Fruit fly (Drosophila melanogaster): Measurements from ENCODE around the gene CG13722.

Gene CG13722

DNA sequence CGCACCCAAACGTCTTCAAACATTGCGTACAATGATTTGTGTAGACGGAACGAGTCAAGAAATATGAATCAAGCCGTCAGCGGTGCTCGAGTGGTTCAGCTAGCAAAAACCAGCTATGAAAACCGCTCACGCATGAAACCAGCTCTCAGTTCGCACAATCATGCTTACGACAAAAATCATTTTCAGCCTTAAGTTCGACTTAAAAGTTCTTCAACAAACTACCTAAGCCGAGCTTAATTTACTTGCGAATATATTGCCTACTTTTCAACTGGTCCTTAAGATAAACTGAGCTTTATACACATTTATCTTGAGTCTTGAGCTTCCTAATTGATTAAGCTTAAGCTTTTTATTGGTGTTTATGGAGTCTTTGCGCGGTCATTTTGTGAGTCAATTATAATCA is 50.6 kb downstream of the CG13722 start:
- TF ChIP-seq Hr78 (GFP tag; optimal IDR thresholded peaks at IDR 0.05), result no peak
- no peak for TF ChIP-seq CG10979 (tag; optimal IDR thresholded peaks at IDR 0.05)
- TF ChIP-seq sqz (GFP tag; optimal IDR thresholded peaks at IDR 0.05), result no peak
- peak; percentile 19 for TF ChIP-seq pros (GFP tag; optimal IDR thresholded peaks at IDR 0.05)
- peak; percentile 13 for TF ChIP-seq BEAF-32 (GFP tag; optimal IDR thresholded peaks at IDR 0.05)
- no peak for TF ChIP-seq CG10654 (GFP tag; optimal IDR thresholded peaks at IDR 0.05)
- TF ChIP-seq Opbp (GFP tag; IDR thresholded peaks at IDR 0.05; ENCODE audit: partially characterized antibody), result no peak
- peak; percentile 37 for TF ChIP-seq CG13894 (tag; optimal IDR thresholded peaks at IDR 0.05)
- no peak for TF ChIP-seq toy (GFP tag; IDR thresholded peaks at IDR 0.05)
- no peak for TF ChIP-seq inv (GFP tag; IDR thresholded peaks at IDR 0.05; ENCODE audit: partially characterized antibody)
- TF ChIP-seq CG2889 (GFP tag; IDR thresholded peaks at IDR 0.05), result no peak
- no peak for TF ChIP-seq CG10431 (GFP tag; optimal IDR thresholded peaks at IDR 0.05)
- TF ChIP-seq Doc2 (GFP tag; IDR thresholded peaks at IDR 0.05), result no peak
- no peak for TF ChIP-seq usp (GFP tag; optimal IDR thresholded peaks at IDR 0.05)
- TF ChIP-seq ewg (GFP tag; optimal IDR thresholded peaks at IDR 0.05), result no peak
- no peak for TF ChIP-seq CG12155 (GFP tag; optimal IDR thresholded peaks at IDR 0.05)
- TF ChIP-seq CG18599 (GFP tag; optimal IDR thresholded peaks at IDR 0.05), result no peak
- TF ChIP-seq Dll (GFP tag; IDR thresholded peaks at IDR 0.05; ENCODE audit: partially characterized antibody), result 0 out of 4 replicates have a peak, but pooled peaks have one; percentile 17
- TF ChIP-seq Lim3 (GFP tag; IDR thresholded peaks at IDR 0.05), result no peak
- TF ChIP-seq luna (GFP tag; optimal IDR thresholded peaks at IDR 0.05), result no peak
- TF ChIP-seq CG10321 (GFP tag; IDR thresholded peaks at IDR 0.05), result no peak
- TF ChIP-seq hbn (GFP tag; IDR thresholded peaks at IDR 0.05; ENCODE audit: partially characterized antibody), result no peak
- no peak for TF ChIP-seq Kr (GFP tag; optimal IDR thresholded peaks at IDR 0.05)
- TF ChIP-seq CG7372 (GFP tag; IDR thresholded peaks at IDR 0.05), result 0 out of 2 replicates have a peak, but pooled peaks have one; percentile 5
- TF ChIP-seq dati (GFP tag; IDR thresholded peaks at IDR 0.05), result no peak
- no peak for TF ChIP-seq Ravus (GFP tag; IDR thresholded peaks at IDR 0.05)
- no peak for TF ChIP-seq pita (GFP tag; optimal IDR thresholded peaks at IDR 0.05)
- TF ChIP-seq CG14710 (tag; optimal IDR thresholded peaks at IDR 0.05), result no peak
- no peak for TF ChIP-seq E2f2 (GFP tag; IDR thresholded peaks at IDR 0.05)
- TF ChIP-seq peb (GFP tag; IDR thresholded peaks at IDR 0.05), result no peak
- no peak for TF ChIP-seq amos (GFP tag; IDR thresholded peaks at IDR 0.05; ENCODE audit: partially characterized antibody)
- no peak for TF ChIP-seq gsb-n (tag; optimal IDR thresholded peaks at IDR 0.05)
- TF ChIP-seq unc-4 (GFP tag; IDR thresholded peaks at IDR 0.05; ENCODE audit: partially characterized antibody), result 0 out of 2 replicates have a peak, but pooled peaks have one; percentile 16
- TF ChIP-seq HLH4C (GFP tag; IDR thresholded peaks at IDR 0.05; ENCODE audit: partially characterized antibody), result no peak
- no peak for TF ChIP-seq CG10462 (GFP tag; optimal IDR thresholded peaks at IDR 0.05)
- TF ChIP-seq CG2875 (GFP tag; optimal IDR thresholded peaks at IDR 0.05), result no peak
- TF ChIP-seq Xbp1 (GFP tag; optimal IDR thresholded peaks at IDR 0.05), result no peak
- TF ChIP-seq CG7745 (tag; optimal IDR thresholded peaks at IDR 0.05), result peak; percentile 69
- no peak for TF ChIP-seq Nf-YA (GFP tag; IDR thresholded peaks at IDR 0.05)
- TF ChIP-seq Dref (GFP tag; IDR thresholded peaks at IDR 0.05), result no peak
- no peak for TF ChIP-seq Hr3 (GFP tag; optimal IDR thresholded peaks at IDR 0.05)
- no peak for TF ChIP-seq CG1832 (GFP tag; optimal IDR thresholded peaks at IDR 0.05)
- peak; percentile 3 for TF ChIP-seq oc (tag; optimal IDR thresholded peaks at IDR 0.05)
- TF ChIP-seq CG7963 (GFP tag; IDR thresholded peaks at IDR 0.05; ENCODE audit: partially characterized antibody), result no peak
- TF ChIP-seq Sry-β (GFP tag; optimal IDR thresholded peaks at IDR 0.05), result peak; percentile 64
- peak; percentile 18; the same call in 1 of the 2 replicates for TF ChIP-seq CG9932 (GFP tag; IDR thresholded peaks at IDR 0.05)
- no peak for TF ChIP-seq Oli (tag; optimal IDR thresholded peaks at IDR 0.05)
- TF ChIP-seq CG18262 (tag; optimal IDR thresholded peaks at IDR 0.05), result no peak
- no peak for TF ChIP-seq nom (GFP tag; optimal IDR thresholded peaks at IDR 0.05)
- no peak for TF ChIP-seq p53 (GFP tag; optimal IDR thresholded peaks at IDR 0.05)
